Fruit fly (Drosophila melanogaster) whole organism, embryonic: ENCODE measurements around the gene CG31131.

Experiments used
- ATbp ChIP-seq: fragments of 200-800 bp; sonication (Bioruptor generic); optimal IDR thresholded peaks from 2 replicates; lab custom pipeline; 2017; ENCODE audit warnings: missing biosample characterization, mild to moderate bottlenecking, missing genetic modification characterization, missing genetic modification reagents
- Aef1 ChIP-seq: fragments of 200-800 bp; sonication (Bioruptor generic); IDR thresholded peaks from 3 replicates; pipeline ENCODE4 v1.3.6; 2022; ENCODE audit warnings: missing biosample characterization, missing genetic modification characterization
- Antp ChIP-seq: fragments of 200-800 bp; sonication (Bioruptor generic); optimal IDR thresholded peaks from 3 replicates; lab custom pipeline; 2016; ENCODE audit warnings: missing biosample characterization, missing genetic modification characterization
- Asciz ChIP-seq: fragments of 200-800 bp; sonication (Bioruptor generic); optimal IDR thresholded peaks from 2 replicates; lab custom pipeline; 2017; ENCODE audit warnings: missing biosample characterization, mild to moderate bottlenecking, missing genetic modification characterization, missing genetic modification reagents
- Awh ChIP-seq: fragments of 200-800 bp; sonication (Bioruptor generic); IDR thresholded peaks from 2 replicates; pipeline ENCODE4, ENCODE4 v1.3.6; 2022; ENCODE audit warnings: missing biosample characterization, missing genetic modification characterization
- CG10267 ChIP-seq: fragments of 200-800 bp; sonication (Bioruptor generic); optimal IDR thresholded peaks from 2 replicates; lab custom pipeline; 2018; ENCODE audit warnings: missing biosample characterization, mild to moderate bottlenecking, missing genetic modification characterization, moderate library complexity
- CG10321 ChIP-seq: fragments of 200-800 bp; sonication (Bioruptor generic); IDR thresholded peaks from 2 replicates; pipeline ENCODE4 v1.3.6; 2022; ENCODE audit warnings: missing biosample characterization, missing genetic modification characterization
- CG10543 ChIP-seq: fragments of 200-800 bp; sonication (Bioruptor generic); optimal IDR thresholded peaks from 3 replicates; lab custom pipeline; 2017; ENCODE audit warnings: missing biosample characterization, mild to moderate bottlenecking, missing genetic modification characterization, moderate library complexity
- CG12769 ChIP-seq: fragments of 200-800 bp; sonication (Bioruptor generic); optimal IDR thresholded peaks from 2 replicates; lab custom pipeline; 2019; ENCODE audit warnings: missing biosample characterization, mild to moderate bottlenecking, missing genetic modification characterization, moderate library complexity
- CG14050 ChIP-seq: fragments of 200-800 bp; sonication (Bioruptor generic); IDR thresholded peaks from 3 replicates; pipeline ENCODE4 v1.3.6; 2022; ENCODE audit warnings: missing biosample characterization, missing genetic modification characterization
- CG15269 ChIP-seq: fragments of 200-800 bp; sonication (Bioruptor generic); optimal IDR thresholded peaks from 2 replicates; lab custom pipeline; 2018; ENCODE audit warnings: missing biosample characterization, mild to moderate bottlenecking, missing genetic modification characterization, moderate library complexity
- CG18262 ChIP-seq: fragments of 200-800 bp; optimal IDR thresholded peaks from 3 replicates; lab custom pipeline; 2019; ENCODE audit warnings: missing biosample characterization, mild to moderate bottlenecking, missing genetic modification characterization, moderate library complexity
- CG18476 ChIP-seq: fragments of 200-800 bp; sonication (Bioruptor generic); optimal IDR thresholded peaks from 2 replicates; lab custom pipeline; 2016; ENCODE audit warnings: missing biosample characterization, mild to moderate bottlenecking, missing genetic modification characterization
- CG18764 ChIP-seq: fragments of 200-800 bp; sonication (Bioruptor generic); optimal IDR thresholded peaks from 3 replicates; lab custom pipeline; 2016; ENCODE audit warnings: missing biosample characterization, missing genetic modification characterization
- CG2129 ChIP-seq: fragments of 200-800 bp; sonication (Bioruptor generic); IDR thresholded peaks from 2 replicates; pipeline ENCODE4 v1.3.6; 2022; ENCODE audit warnings: missing biosample characterization, missing genetic modification characterization; ENCODE audit not compliant: partially characterized antibody
- CG2202 ChIP-seq: fragments of 200-800 bp; sonication (Bioruptor generic); optimal IDR thresholded peaks from 2 replicates; lab custom pipeline; 2018; ENCODE audit warnings: missing biosample characterization, mild to moderate bottlenecking, missing genetic modification characterization
- CG31388 ChIP-seq: fragments of 200-800 bp; sonication (Bioruptor generic); optimal IDR thresholded peaks from 2 replicates; lab custom pipeline; 2016; ENCODE audit warnings: missing biosample characterization, missing genetic modification characterization
- CG32532 ChIP-seq: fragments of 200-800 bp; sonication (Bioruptor generic); IDR thresholded peaks from 2 replicates; pipeline ENCODE4 v1.3.6; 2022; ENCODE audit warnings: missing biosample characterization, missing genetic modification characterization
- CG4282 ChIP-seq: fragments of 200-800 bp; sonication (Bioruptor generic); optimal IDR thresholded peaks from 2 replicates; lab custom pipeline; 2016; ENCODE audit warnings: missing biosample characterization, missing genetic modification characterization
- CG6689 ChIP-seq: fragments of 200-800 bp; sonication (Bioruptor generic); IDR thresholded peaks from 2 replicates; pipeline ENCODE4 v1.3.6; 2022; ENCODE audit warnings: missing biosample characterization, missing genetic modification characterization
- CG6813 ChIP-seq: fragments of 200-800 bp; sonication (Bioruptor generic); optimal IDR thresholded peaks from 2 replicates; lab custom pipeline; 2017; ENCODE audit warnings: missing biosample characterization, missing genetic modification characterization, mild to moderate bottlenecking, moderate library complexity, missing genetic modification reagents
- CG6854 ChIP-seq: fragments of 200-800 bp; sonication (Bioruptor generic); optimal IDR thresholded peaks from 3 replicates; lab custom pipeline; 2017; ENCODE audit warnings: missing biosample characterization, mild to moderate bottlenecking, missing genetic modification characterization
- CG8359 ChIP-seq: fragments of 200-800 bp; sonication (Bioruptor generic); optimal IDR thresholded peaks from 2 replicates; lab custom pipeline; 2017; ENCODE audit warnings: missing biosample characterization, mild to moderate bottlenecking, missing genetic modification characterization, borderline replicate concordance
- CG8924 ChIP-seq: fragments of 200-800 bp; optimal IDR thresholded peaks from 3 replicates; lab custom pipeline; 2019; ENCODE audit warnings: missing biosample characterization, mild to moderate bottlenecking, missing genetic modification characterization, moderate library complexity
- CG9876 ChIP-seq: fragments of 200-800 bp; sonication (Bioruptor generic); optimal IDR thresholded peaks from 2 replicates; lab custom pipeline; 2016; ENCODE audit warnings: missing biosample characterization, missing genetic modification characterization
- Dfd ChIP-seq, 2 experiments: fragments of >200 bp; optimal IDR thresholded peaks; 2 replicates each; lab custom pipeline; 2017; ENCODE audit warnings: missing biosample characterization in 2 of 2, missing genetic modification characterization in 2 of 2
- Dip2 ChIP-seq: fragments of 200-800 bp; sonication (Bioruptor generic); IDR thresholded peaks from 2 replicates; pipeline ENCODE4 v1.3.6; 2022; ENCODE audit warnings: missing biosample characterization, missing genetic modification characterization
- H2.0 ChIP-seq: fragments of 200-800 bp; sonication (Bioruptor generic); IDR thresholded peaks from 2 replicates; pipeline ENCODE4 v1.3.6; 2022; ENCODE audit warnings: missing biosample characterization, missing genetic modification characterization
- HHEX ChIP-seq: fragments of 200-800 bp; sonication (Bioruptor generic); optimal IDR thresholded peaks from 3 replicates; lab custom pipeline; 2017; ENCODE audit warnings: missing biosample characterization, mild to moderate bottlenecking, missing genetic modification characterization, missing genetic modification reagents
- HmgZ ChIP-seq: fragments of 200-800 bp; sonication (Bioruptor generic); optimal IDR thresholded peaks from 2 replicates; lab custom pipeline; 2018; ENCODE audit warnings: missing biosample characterization, mild to moderate bottlenecking, missing genetic modification characterization
- Hr3 ChIP-seq: fragments of 200-800 bp; sonication (Bioruptor generic); optimal IDR thresholded peaks from 3 replicates; lab custom pipeline; 2016; ENCODE audit warnings: missing biosample characterization, missing genetic modification characterization
- Hr51 ChIP-seq, 2 experiments: fragments of 200-800 bp; sonication (Bioruptor generic); optimal IDR thresholded peaks; 2 replicates in 1 of 2; 3 replicates in 1 of 2; lab custom pipeline; 2016 to 2018; ENCODE audit warnings: missing biosample characterization in 2 of 2, missing genetic modification characterization in 2 of 2, mild to moderate bottlenecking in 1 of 2, moderate library complexity in 1 of 2
- Mad ChIP-seq: fragments of 200-800 bp; sonication (Bioruptor generic); optimal IDR thresholded peaks from 2 replicates; lab custom pipeline; 2016; ENCODE audit warnings: missing biosample characterization, missing genetic modification characterization
- Rx ChIP-seq: fragments of 200-800 bp; sonication (Bioruptor generic); IDR thresholded peaks from 2 replicates; pipeline ENCODE4 v1.3.6; 2022; ENCODE audit warnings: missing biosample characterization, missing genetic modification characterization
- TFAM ChIP-seq: fragments of 200-800 bp; sonication (Bioruptor generic); optimal IDR thresholded peaks from 2 replicates; lab custom pipeline; 2017; ENCODE audit warnings: missing biosample characterization, missing genetic modification characterization, inconsistent platforms
- br ChIP-seq: fragments of >200 bp; optimal IDR thresholded peaks from 2 replicates; lab custom pipeline; 2017
- btn ChIP-seq: fragments of 200-800 bp; sonication (Bioruptor generic); optimal IDR thresholded peaks from 2 replicates; lab custom pipeline; 2016; ENCODE audit warnings: missing biosample characterization, missing genetic modification characterization
- chm ChIP-seq: fragments of 200-800 bp; sonication (Bioruptor generic); IDR thresholded peaks from 2 replicates; pipeline ENCODE4 v1.3.6; 2022; ENCODE audit warnings: missing biosample characterization, missing genetic modification characterization
- ci ChIP-seq: fragments of 200-800 bp; sonication (Bioruptor generic); IDR thresholded peaks from 3 replicates; pipeline ENCODE4 v1.3.6; 2022; ENCODE audit warnings: missing biosample characterization, missing genetic modification characterization
- crp ChIP-seq, 2 experiments: fragments of 200-800 bp; sonication (Bioruptor generic); optimal IDR thresholded peaks; 2 replicates in 1 of 2; 3 replicates in 1 of 2; lab custom pipeline; 2017; ENCODE audit warnings: missing biosample characterization in 2 of 2, missing genetic modification characterization in 2 of 2, mild to moderate bottlenecking in 1 of 2, moderate library complexity in 1 of 2
- fu2 ChIP-seq: fragments of 200-800 bp; sonication (Bioruptor generic); optimal IDR thresholded peaks from 2 replicates; lab custom pipeline; 2016; ENCODE audit warnings: missing biosample characterization, missing genetic modification characterization
- gcm ChIP-seq: fragments of 200-800 bp; sonication (Bioruptor generic); optimal IDR thresholded peaks from 2 replicates; lab custom pipeline; 2019; ENCODE audit warnings: missing biosample characterization, mild to moderate bottlenecking, missing genetic modification characterization, moderate library complexity
- hkb ChIP-seq, 2 experiments: fragments of 200-800 bp in 1 of 2; fragments of >200 bp in 1 of 2; sonication (Bioruptor generic) in 1 of 2; IDR thresholded peaks in 1 of 2; optimal IDR thresholded peaks in 1 of 2; 2 replicates each; pipeline versions ENCODE4 v1.3.6 to Lab custom; 2017 to 2022; ENCODE audit warnings: missing biosample characterization in 1 of 2, missing genetic modification characterization in 1 of 2
- lilli ChIP-seq: fragments of 200-800 bp; sonication (Bioruptor generic); optimal IDR thresholded peaks from 3 replicates; lab custom pipeline; 2016; ENCODE audit warnings: missing biosample characterization, missing genetic modification characterization
- odd ChIP-seq: fragments of 200-800 bp; sonication (Bioruptor generic); optimal IDR thresholded peaks from 2 replicates; lab custom pipeline; 2017; ENCODE audit warnings: missing biosample characterization, mild to moderate bottlenecking, missing genetic modification characterization
- phol ChIP-seq: fragments of 200-800 bp; sonication (Bioruptor generic); optimal IDR thresholded peaks from 3 replicates; lab custom pipeline; 2018; ENCODE audit warnings: missing biosample characterization, mild to moderate bottlenecking, missing genetic modification characterization, moderate library complexity
- prd ChIP-seq, 3 experiments: fragments of >200 bp in 2 of 3; fragments of 200-800 bp in 1 of 3; sonication (Bioruptor generic) in 1 of 3; optimal IDR thresholded peaks in 2 of 3; IDR thresholded peaks in 1 of 3; 2 replicates in 2 of 3; 3 replicates in 1 of 3; pipeline versions ENCODE4 v1.3.6 to Lab custom; 2017 to 2022; ENCODE audit warnings: missing biosample characterization in 1 of 3, missing genetic modification characterization in 1 of 3
- rib ChIP-seq: fragments of 200-800 bp; sonication (Bioruptor generic); IDR thresholded peaks from 2 replicates; pipeline ENCODE4 v1.3.6; 2022; ENCODE audit warnings: missing biosample characterization, missing genetic modification characterization
- slp2 ChIP-seq: fragments of 200-800 bp; sonication (Bioruptor generic); optimal IDR thresholded peaks from 2 replicates; lab custom pipeline; 2016; ENCODE audit warnings: missing biosample characterization, missing genetic modification characterization
- sob ChIP-seq: fragments of 200-800 bp; sonication (Bioruptor generic); IDR thresholded peaks from 2 replicates; pipeline ENCODE4 v1.3.6; 2022; ENCODE audit warnings: missing biosample characterization, missing genetic modification characterization
- sug ChIP-seq: fragments of 200-800 bp; optimal IDR thresholded peaks from 2 replicates; lab custom pipeline; 2019; ENCODE audit warnings: missing biosample characterization, mild to moderate bottlenecking, missing genetic modification characterization, moderate library complexity

The CG31131 gene

DNA sequence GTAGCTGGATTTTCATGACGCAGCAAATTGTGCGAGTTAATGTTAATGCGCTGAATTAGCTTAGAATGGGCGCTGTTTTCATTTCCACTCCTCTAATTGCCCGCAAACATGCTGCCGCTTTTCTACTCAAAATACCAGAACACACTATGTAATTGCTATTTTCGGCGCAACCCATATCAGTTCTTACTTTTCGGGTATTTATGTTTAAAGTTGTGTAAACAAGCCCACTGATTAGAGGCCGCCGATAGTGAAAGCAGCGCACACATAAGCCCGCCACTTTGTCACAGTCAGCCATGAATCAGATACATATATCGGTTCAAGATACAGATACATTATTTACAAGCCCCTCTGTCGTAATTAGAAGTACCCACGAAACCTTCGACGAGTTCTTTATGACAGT is 23.8 kb upstream of the CG31131 start (continued):
- no peak for TF ChIP-seq fu2 (GFP tag; lab: Kevin White, UChicago)
- TF ChIP-seq CG15269 = no peak
- TF ChIP-seq CG6689 (GFP tag; lab: Robert Waterston, UW) = no peak
- no peak for TF ChIP-seq odd (GFP tag; lab: Kevin White, UChicago)
- TF ChIP-seq chm (GFP tag; lab: Robert Waterston, UW) = 0 out of 2 replicates have a peak, but pooled peaks have one; percentile 16
- 0 out of 2 replicates have a peak, but pooled peaks have one; percentile 8 for TF ChIP-seq Awh (GFP tag; lab: Robert Waterston, UW)
- no peak for TF ChIP-seq Mad (GFP tag; lab: Kevin White, UChicago)
- TF ChIP-seq phol = no peak
- no peak for TF ChIP-seq Aef1 (GFP tag; lab: Robert Waterston, UW)
- TF ChIP-seq CG32532 (GFP tag; lab: Robert Waterston, UW) = no peak
- no peak for TF ChIP-seq CG31388
- no peak for TF ChIP-seq Asciz (GFP tag; lab: Kevin White, UChicago)
- no peak for TF ChIP-seq Dip2 (GFP tag; lab: Robert Waterston, UW)
- no peak for TF ChIP-seq CG8359
- no peak for TF ChIP-seq Rx (GFP tag; lab: Robert Waterston, UW)
- no peak for TF ChIP-seq CG10267 (tag; lab: Kevin White, UChicago)
- no peak for TF ChIP-seq CG2202 (tag; lab: Kevin White, UChicago)
- no peak for TF ChIP-seq CG9876 (GFP tag; lab: Kevin White, UChicago)
- TF ChIP-seq Dfd (GFP tag; optimal IDR thresholded peaks at IDR 0.05; lab: Kevin White, UChicago) = no peak
- TF ChIP-seq hkb (optimal IDR thresholded peaks at IDR 0.05; lab: Kevin White, UChicago) = no peak
- no peak for TF ChIP-seq hkb (GFP tag; IDR thresholded peaks at IDR 0.05; lab: Robert Waterston, UW)
- no peak for TF ChIP-seq CG18764 (GFP tag; lab: Kevin White, UChicago)
- no peak for TF ChIP-seq br
- TF ChIP-seq Hr3 = no peak
- TF ChIP-seq HmgZ (tag; lab: Kevin White, UChicago) = no peak
- peak; percentile 28 for TF ChIP-seq sob (GFP tag; lab: Robert Waterston, UW)
- no peak for TF ChIP-seq Antp (GFP tag; lab: Kevin White, UChicago)
- TF ChIP-seq CG2129 (GFP tag; lab: Robert Waterston, UW) = no peak
- peak; percentile 13 for TF ChIP-seq ATbp
- TF ChIP-seq gcm (GFP tag; lab: Kevin White, UChicago) = no peak
- no peak for TF ChIP-seq btn (GFP tag; lab: Kevin White, UChicago)
- no peak for TF ChIP-seq slp2 (GFP tag; lab: Kevin White, UChicago)
- no peak for TF ChIP-seq CG18262
- TF ChIP-seq prd (optimal IDR thresholded peaks at IDR 0.05; lab: Kevin White, UChicago) = no peak
- TF ChIP-seq prd (GFP tag; IDR thresholded peaks at IDR 0.05; lab: Robert Waterston, UW) = no peak
- peak; percentile 24; the same call in 1 of the 3 replicates for TF ChIP-seq ci
- peak; percentile 7 for TF ChIP-seq sug (tag; lab: Kevin White, UChicago)
- TF ChIP-seq CG10321 = no peak
- peak; percentile 43 for TF ChIP-seq CG12769 (tag; lab: Kevin White, UChicago)
- TF ChIP-seq CG8924 (tag; lab: Kevin White, UChicago) = no peak
- TF ChIP-seq TFAM (GFP tag; lab: Kevin White, UChicago) = no peak
- no peak for TF ChIP-seq CG14050 (GFP tag; lab: Robert Waterston, UW)
- 0 out of 2 replicates have a peak, but pooled peaks have one; percentile 35 for TF ChIP-seq rib
- no peak for TF ChIP-seq CG6854 (GFP tag; lab: Kevin White, UChicago)
- TF ChIP-seq crp (GFP tag; optimal IDR thresholded peaks at IDR 0.05; lab: Kevin White, UChicago) = no peak
- no peak for TF ChIP-seq HHEX (GFP tag; lab: Kevin White, UChicago)
- no peak for TF ChIP-seq CG18476 (GFP tag; lab: Kevin White, UChicago)
- TF ChIP-seq CG4282 (GFP tag; lab: Kevin White, UChicago) = no peak
- no peak for TF ChIP-seq lilli
- TF ChIP-seq CG10543 (GFP tag; lab: Kevin White, UChicago) = peak; percentile 38
- TF ChIP-seq H2.0 (GFP tag; lab: Robert Waterston, UW) = no peak
- TF ChIP-seq Hr51 (GFP tag; optimal IDR thresholded peaks at IDR 0.05; lab: Kevin White, UChicago) = no peak
- no peak for TF ChIP-seq CG6813 (GFP tag; lab: Kevin White, UChicago)
